Fruit fly (Drosophila melanogaster) whole organism, embryonic: ENCODE measurements around the gene CG33489.

Source experiments
- Aef1 ChIP-seq: fragments of 200-800 bp; sonication (Bioruptor generic); IDR thresholded peaks from 3 replicates; pipeline ENCODE4 v1.3.6; 2022; ENCODE audit warnings: missing biosample characterization, missing genetic modification characterization
- Blimp-1 ChIP-seq: fragments of 200-800 bp; sonication (Bioruptor generic); optimal IDR thresholded peaks from 3 replicates; lab custom pipeline; 2018; ENCODE audit warnings: missing biosample characterization, missing genetic modification characterization, mild to moderate bottlenecking, moderate library complexity, missing genetic modification reagents
- CG11093 ChIP-seq: fragments of 200-800 bp; sonication (Bioruptor generic); IDR thresholded peaks from 3 replicates; pipeline ENCODE4 v1.3.6; 2022; ENCODE audit warnings: missing biosample characterization, missing genetic modification characterization
- CG11560 ChIP-seq: fragments of 200-800 bp; sonication (Bioruptor generic); IDR thresholded peaks from 3 replicates; pipeline ENCODE4 v1.3.6; 2022; ENCODE audit warnings: missing biosample characterization, missing genetic modification characterization
- CG14710 ChIP-seq: fragments of 200-800 bp; sonication (Bioruptor generic); optimal IDR thresholded peaks from 3 replicates; lab custom pipeline; 2019; ENCODE audit warnings: missing biosample characterization, mild to moderate bottlenecking, missing genetic modification characterization, moderate library complexity
- CG15479 ChIP-seq: fragments of 200-800 bp; sonication (Bioruptor generic); optimal IDR thresholded peaks from 3 replicates; lab custom pipeline; 2019; ENCODE audit warnings: missing biosample characterization, mild to moderate bottlenecking, missing genetic modification characterization, moderate library complexity
- CG1647 ChIP-seq: fragments of 200-800 bp; sonication (Bioruptor generic); optimal IDR thresholded peaks from 3 replicates; lab custom pipeline; 2016; ENCODE audit warnings: missing biosample characterization, missing genetic modification characterization
- CG17829 ChIP-seq: fragments of 200-800 bp; optimal IDR thresholded peaks from 2 replicates; lab custom pipeline; 2019; ENCODE audit warnings: missing biosample characterization, mild to moderate bottlenecking, missing genetic modification characterization, moderate library complexity
- CG2678 ChIP-seq: fragments of 200-800 bp; sonication (Bioruptor generic); optimal IDR thresholded peaks from 3 replicates; lab custom pipeline; 2019; ENCODE audit warnings: missing biosample characterization, mild to moderate bottlenecking, missing genetic modification characterization, moderate library complexity
- CG30431 ChIP-seq: fragments of 200-800 bp; sonication (Bioruptor generic); optimal IDR thresholded peaks from 2 replicates; lab custom pipeline; 2017; ENCODE audit warnings: missing biosample characterization, missing genetic modification characterization
- CG31441 ChIP-seq: fragments of 200-800 bp; sonication (Bioruptor generic); IDR thresholded peaks from 2 replicates; pipeline ENCODE4 v1.3.6; 2022; ENCODE audit warnings: missing biosample characterization, missing genetic modification characterization
- CG3281 ChIP-seq: fragments of 200-800 bp; sonication (Bioruptor generic); optimal IDR thresholded peaks from 3 replicates; lab custom pipeline; 2017; ENCODE audit warnings: missing biosample characterization, mild to moderate bottlenecking, missing genetic modification characterization
- CG33213 ChIP-seq: fragments of 200-800 bp; sonication (Bioruptor generic); optimal IDR thresholded peaks from 3 replicates; lab custom pipeline; 2016; ENCODE audit warnings: missing biosample characterization, missing genetic modification characterization
- CG3726 ChIP-seq: fragments of 200-800 bp; sonication (Bioruptor generic); IDR thresholded peaks from 3 replicates; pipeline ENCODE4, ENCODE4 v1.3.6; 2022; ENCODE audit warnings: missing biosample characterization, missing genetic modification characterization
- CG4404 ChIP-seq: fragments of 200-800 bp; sonication (Bioruptor generic); IDR thresholded peaks from 2 replicates; pipeline ENCODE4 v1.3.6; 2022; ENCODE audit warnings: missing biosample characterization, missing genetic modification characterization
- CG4707 ChIP-seq: fragments of 200-800 bp; sonication (Bioruptor generic); optimal IDR thresholded peaks from 2 replicates; lab custom pipeline; 2018; ENCODE audit warnings: missing biosample characterization, mild to moderate bottlenecking, missing genetic modification characterization, moderate library complexity
- CG8290 ChIP-seq, 3 experiments: fragments of 200-800 bp; sonication (Bioruptor generic); optimal IDR thresholded peaks; 2 replicates each; lab custom pipeline; 2016 to 2019; ENCODE audit warnings: missing biosample characterization in 3 of 3, missing genetic modification characterization in 3 of 3, mild to moderate bottlenecking in 2 of 3, moderate library complexity in 1 of 3
- CG9817 ChIP-seq: fragments of 200-800 bp; sonication (Bioruptor generic); optimal IDR thresholded peaks from 2 replicates; lab custom pipeline; 2018; ENCODE audit warnings: missing biosample characterization, mild to moderate bottlenecking, missing genetic modification characterization, moderate library complexity
- CG9876 ChIP-seq: fragments of 200-800 bp; sonication (Bioruptor generic); optimal IDR thresholded peaks from 2 replicates; lab custom pipeline; 2016; ENCODE audit warnings: missing biosample characterization, missing genetic modification characterization
- CHES-1-like ChIP-seq: fragments of 200-800 bp; sonication (Bioruptor generic); optimal IDR thresholded peaks from 2 replicates; lab custom pipeline; 2016; ENCODE audit warnings: missing biosample characterization, missing genetic modification characterization
- Chrac-16 ChIP-seq: fragments of 200-800 bp; sonication (Bioruptor generic); optimal IDR thresholded peaks from 3 replicates; lab custom pipeline; 2016; ENCODE audit warnings: missing biosample characterization, missing genetic modification characterization
- CrebB ChIP-seq: fragments of 200-800 bp; sonication (Bioruptor generic); optimal IDR thresholded peaks from 3 replicates; lab custom pipeline; 2018; ENCODE audit warnings: missing biosample characterization, mild to moderate bottlenecking, missing genetic modification characterization
- D ChIP-seq, 2 experiments: fragments of 200-800 bp in 1 of 2; fragments of >200 bp in 1 of 2; sonication (Bioruptor generic) in 1 of 2; optimal IDR thresholded peaks; 2 replicates in 1 of 2; 3 replicates in 1 of 2; lab custom pipeline; 2017; ENCODE audit warnings: mild to moderate bottlenecking in 1 of 2, missing biosample characterization in 1 of 2, missing genetic modification characterization in 1 of 2, missing genetic modification reagents in 1 of 2
- Dad ChIP-seq: fragments of 200-800 bp; sonication (Bioruptor generic); optimal IDR thresholded peaks from 3 replicates; lab custom pipeline; 2016; ENCODE audit warnings: missing biosample characterization, missing genetic modification characterization
- Dbx ChIP-seq: fragments of 200-800 bp; sonication (Bioruptor generic); IDR thresholded peaks from 3 replicates; pipeline ENCODE4 v1.3.6; 2022; ENCODE audit warnings: missing biosample characterization, missing genetic modification characterization
- Dfd ChIP-seq, 2 experiments: fragments of >200 bp; optimal IDR thresholded peaks; 2 replicates each; lab custom pipeline; 2017; ENCODE audit warnings: missing biosample characterization in 2 of 2, missing genetic modification characterization in 2 of 2
- Dip3 ChIP-seq: fragments of 200-800 bp; sonication (Bioruptor generic); optimal IDR thresholded peaks from 3 replicates; lab custom pipeline; 2016; ENCODE audit warnings: missing biosample characterization, missing genetic modification characterization
- Dp ChIP-seq: fragments of 200-800 bp; sonication (Bioruptor generic); optimal IDR thresholded peaks from 2 replicates; lab custom pipeline; 2018; ENCODE audit warnings: missing biosample characterization, mild to moderate bottlenecking, missing genetic modification characterization, moderate library complexity
- Drgx ChIP-seq: fragments of 200-800 bp; sonication (Bioruptor generic); IDR thresholded peaks from 2 replicates; pipeline ENCODE4 v1.3.6; 2022; ENCODE audit warnings: missing biosample characterization, missing genetic modification characterization
- H15 ChIP-seq: fragments of 200-800 bp; sonication (Bioruptor generic); IDR thresholded peaks from 3 replicates; pipeline ENCODE4 v1.3.6; 2022; ENCODE audit warnings: missing biosample characterization, missing genetic modification characterization
- MTF-1 ChIP-seq: fragments of 200-800 bp; sonication (Bioruptor generic); optimal IDR thresholded peaks from 2 replicates; lab custom pipeline; 2018; ENCODE audit warnings: missing biosample characterization, mild to moderate bottlenecking, missing genetic modification characterization, borderline replicate concordance
- Mrtf ChIP-seq: fragments of 200-800 bp; sonication (Bioruptor generic); IDR thresholded peaks from 3 replicates; pipeline ENCODE4 v1.3.6; 2022; ENCODE audit warnings: missing biosample characterization, missing genetic modification characterization
- Optix ChIP-seq: fragments of 200-800 bp; sonication (Bioruptor generic); IDR thresholded peaks from 3 replicates; pipeline ENCODE4 v1.3.6; 2022; ENCODE audit warnings: missing biosample characterization, missing genetic modification characterization
- abd-A ChIP-seq: fragments of 200-800 bp; sonication (Bioruptor generic); optimal IDR thresholded peaks from 3 replicates; lab custom pipeline; 2019; ENCODE audit warnings: missing biosample characterization, mild to moderate bottlenecking, missing genetic modification characterization, moderate library complexity
- bcd ChIP-seq: fragments of 200-800 bp; sonication (Bioruptor generic); optimal IDR thresholded peaks from 2 replicates; lab custom pipeline; 2017; ENCODE audit warnings: missing biosample characterization, mild to moderate bottlenecking, missing genetic modification characterization
- bowl ChIP-seq: fragments of 200-800 bp; sonication (Bioruptor generic); IDR thresholded peaks from 2 replicates; pipeline ENCODE4 v1.3.6; 2022; ENCODE audit warnings: missing biosample characterization, missing genetic modification characterization
- chinmo ChIP-seq: fragments of 200-800 bp; sonication (Bioruptor generic); IDR thresholded peaks from 4 replicates; pipeline ENCODE4 v1.3.6; 2022; ENCODE audit warnings: missing biosample characterization, missing genetic modification characterization; ENCODE audit not compliant: partially characterized antibody
- da ChIP-seq: fragments of 200-800 bp; sonication (Bioruptor generic); optimal IDR thresholded peaks from 2 replicates; lab custom pipeline; 2016; ENCODE audit warnings: missing biosample characterization, missing genetic modification characterization
- ewg ChIP-seq: fragments of 200-800 bp; sonication (Bioruptor generic); optimal IDR thresholded peaks from 3 replicates; lab custom pipeline; 2017; ENCODE audit warnings: mild to moderate bottlenecking, missing biosample characterization, missing genetic modification reagents, missing genetic modification characterization
- gfzf ChIP-seq: fragments of 200-800 bp; sonication (Bioruptor generic); optimal IDR thresholded peaks from 2 replicates; lab custom pipeline; 2016; ENCODE audit warnings: missing biosample characterization, mild to moderate bottlenecking, missing genetic modification characterization, moderate library complexity
- nerfin-2 ChIP-seq: fragments of 200-800 bp; sonication (Bioruptor generic); IDR thresholded peaks from 2 replicates; pipeline ENCODE4 v1.3.6; 2022; ENCODE audit warnings: missing biosample characterization, missing genetic modification characterization; ENCODE audit not compliant: partially characterized antibody
- oc ChIP-seq: fragments of 200-800 bp; sonication (Bioruptor generic); optimal IDR thresholded peaks from 2 replicates; lab custom pipeline; 2018; ENCODE audit warnings: missing biosample characterization, mild to moderate bottlenecking, missing genetic modification characterization, moderate library complexity
- slou ChIP-seq: fragments of 200-800 bp; sonication (Bioruptor generic); optimal IDR thresholded peaks from 3 replicates; lab custom pipeline; 2016; ENCODE audit warnings: missing biosample characterization, missing genetic modification characterization
- toy ChIP-seq: fragments of 200-800 bp; sonication (Bioruptor generic); IDR thresholded peaks from 2 replicates; pipeline ENCODE4 v1.3.6; 2022; ENCODE audit warnings: missing biosample characterization, missing genetic modification characterization
- vnd ChIP-seq: fragments of 200-800 bp; sonication (Bioruptor generic); IDR thresholded peaks from 3 replicates; pipeline ENCODE4 v1.3.6; 2022; ENCODE audit warnings: missing biosample characterization, missing genetic modification characterization; ENCODE audit not compliant: partially characterized antibody
- vvl ChIP-seq: fragments of 200-800 bp; sonication (Bioruptor generic); IDR thresholded peaks from 2 replicates; pipeline ENCODE4 v1.3.6; 2022; ENCODE audit warnings: missing biosample characterization, missing genetic modification characterization
- wor ChIP-seq: fragments of 200-800 bp; sonication (Bioruptor generic); IDR thresholded peaks from 2 replicates; pipeline ENCODE4 v1.3.6; 2022; ENCODE audit warnings: missing biosample characterization, missing genetic modification characterization

The CG33489 gene

dm6 chr3L:11539511-11540329 is 37.1 kb downstream of the CG33489 start (continued):
- TF ChIP-seq vnd (GFP tag; lab: Robert Waterston, UW) (no peak), MTF-1 (GFP tag; lab: Kevin White, UChicago) (no peak), slou (no peak), Mrtf (no peak), CG11560 (tag; lab: Robert Waterston, UW) (no peak), CG2678 (tag; lab: Kevin White, UChicago) (no peak), Dp (GFP tag; lab: Kevin White, UChicago) (no peak), D (optimal IDR thresholded peaks at IDR 0.05; lab: Kevin White, UChicago) (no peak), D (GFP tag; optimal IDR thresholded peaks at IDR 0.05; lab: Kevin White, UChicago) (no peak), Blimp-1 (GFP tag; lab: Kevin White, UChicago) (no peak), CHES-1-like (GFP tag; lab: Kevin White, UChicago) (no peak), bowl (GFP tag; lab: Robert Waterston, UW) (no peak), CG33213 (GFP tag; lab: Kevin White, UChicago) (no peak), CG30431 (GFP tag; lab: Kevin White, UChicago) (no peak), CrebB (tag; lab: Kevin White, UChicago) (no peak), gfzf (peak; percentile 7), Drgx (no peak), CG14710 (tag; lab: Kevin White, UChicago) (no peak), CG3281 (GFP tag; lab: Kevin White, UChicago) (no peak), Dip3 (GFP tag; lab: Kevin White, UChicago) (no peak), chinmo (GFP tag; lab: Robert Waterston, UW) (0 out of 4 replicates have a peak, but pooled peaks have one; percentile 6), Aef1 (GFP tag; lab: Robert Waterston, UW) (no peak), CG9817 (tag; lab: Kevin White, UChicago) (no peak), nerfin-2 (GFP tag; lab: Robert Waterston, UW) (peak; percentile 22; the same call in 1 of the 2 replicates), da (GFP tag; lab: Kevin White, UChicago) (no peak), CG8290 (GFP tag; optimal IDR thresholded peaks at IDR 0.05; lab: Kevin White, UChicago) (peak; percentile 15), CG8290 (tag; optimal IDR thresholded peaks at IDR 0.05; lab: Kevin White, UChicago) (no peak), vvl (GFP tag; lab: Robert Waterston, UW) (peak; percentile 37; the same call in 1 of the 2 replicates), CG31441 (GFP tag; lab: Robert Waterston, UW) (no peak), oc (peak; percentile 90), Dbx (GFP tag; lab: Robert Waterston, UW) (no peak)

dm6 chr3L:11536767-11537419 is 40.0 kb downstream of the CG33489 start:
- no peak for TF ChIP-seq ewg (GFP tag; lab: Kevin White, UChicago)
- TF ChIP-seq wor (GFP tag; lab: Robert Waterston, UW): no peak
- TF ChIP-seq Dfd (GFP tag; optimal IDR thresholded peaks at IDR 0.05; lab: Kevin White, UChicago): no peak
- no peak for TF ChIP-seq Optix (GFP tag; lab: Robert Waterston, UW)
- no peak for TF ChIP-seq CG15479 (GFP tag; lab: Kevin White, UChicago)
- no peak for TF ChIP-seq Dp (GFP tag; lab: Kevin White, UChicago)
- TF ChIP-seq H15: no peak
- no peak for TF ChIP-seq CG1647 (GFP tag; lab: Kevin White, UChicago)
- TF ChIP-seq CG9876 (GFP tag; lab: Kevin White, UChicago): no peak
- TF ChIP-seq CG11093: no peak
- TF ChIP-seq Chrac-16: no peak
- no peak for TF ChIP-seq CG4404
- TF ChIP-seq bcd (GFP tag; lab: Kevin White, UChicago): peak; percentile 2
- no peak for TF ChIP-seq CG4707 (GFP tag; lab: Kevin White, UChicago)
- TF ChIP-seq CG17829 (tag; lab: Kevin White, UChicago): no peak
- TF ChIP-seq Mrtf: no peak
- TF ChIP-seq toy (GFP tag; lab: Robert Waterston, UW): no peak
- TF ChIP-seq abd-A (tag; lab: Kevin White, UChicago): peak; percentile 62
- TF ChIP-seq CG3726: no peak
- TF ChIP-seq Dad (GFP tag; lab: Kevin White, UChicago): no peak
